Fruit fly (Drosophila melanogaster): ENCODE data around the gene CG13022.

dm6 chr3L:16974645-16975151, 35.9 kb upstream of the CG13022 start:
- TF ChIP-seq fru (GFP tag; optimal IDR thresholded peaks at IDR 0.05) (peak; percentile 65), woc (GFP tag; optimal IDR thresholded peaks at IDR 0.05) (peak; percentile 64), foxo (GFP tag; optimal IDR thresholded peaks at IDR 0.05) (peak; percentile 1 to 47), CrebA (GFP tag; optimal IDR thresholded peaks at IDR 0.05; ENCODE audit: borderline replicate concordance) (no peak), HLH106 (tag; optimal IDR thresholded peaks at IDR 0.05) (no peak), Myc (optimal IDR thresholded peaks at IDR 0.05) (no peak), h (GFP tag; optimal IDR thresholded peaks at IDR 0.05) (peak; percentile 50), rgr (GFP tag; optimal IDR thresholded peaks at IDR 0.05) (no peak), Jra (GFP tag; optimal IDR thresholded peaks at IDR 0.05) (no peak), Dfd (GFP tag; optimal IDR thresholded peaks at IDR 0.05) (no peak), OdsH (GFP tag; optimal IDR thresholded peaks at IDR 0.05) (peak; percentile 23), lola (GFP tag; optimal IDR thresholded peaks at IDR 0.05) (no peak)

Measured in whole organism, wandering third instar larva.